Fruit fly (Drosophila melanogaster) whole organism, prepupa: ENCODE measurements around the gene CG33648.

Source experiments
- CG10631 ChIP-seq: fragments of 200-800 bp; sonication (Bioruptor generic); optimal IDR thresholded peaks from 2 replicates; lab custom pipeline; 2016; ENCODE audit warnings: missing biosample characterization, missing genetic modification characterization
- CG10669 ChIP-seq: fragments of 200-800 bp; sonication (Bioruptor generic); optimal IDR thresholded peaks from 3 replicates; lab custom pipeline; 2018; ENCODE audit warnings: missing biosample characterization, mild to moderate bottlenecking, missing genetic modification characterization, moderate library complexity
- CG11294 ChIP-seq: fragments of 200-800 bp; sonication (Bioruptor generic); IDR thresholded peaks from 2 replicates; pipeline ENCODE4 v1.3.6; 2022; ENCODE audit warnings: missing biosample characterization, missing genetic modification characterization
- CG11762 ChIP-seq: fragments of 200-800 bp; sonication (Bioruptor generic); optimal IDR thresholded peaks from 3 replicates; lab custom pipeline; 2016; ENCODE audit warnings: missing biosample characterization, missing genetic modification characterization; ENCODE audit not compliant: insufficient read depth
- CG11902 ChIP-seq: fragments of 200-800 bp; sonication (Bioruptor generic); optimal IDR thresholded peaks from 3 replicates; lab custom pipeline; 2016; ENCODE audit warnings: missing biosample characterization, missing genetic modification characterization
- CG3032 ChIP-seq: fragments of 200-800 bp; optimal IDR thresholded peaks from 2 replicates; lab custom pipeline; 2019; ENCODE audit warnings: missing biosample characterization, mild to moderate bottlenecking, missing genetic modification characterization, moderate library complexity
- CG32006 ChIP-seq: fragments of 200-800 bp; sonication (Bioruptor generic); optimal IDR thresholded peaks from 3 replicates; lab custom pipeline; 2017; ENCODE audit warnings: missing biosample characterization, mild to moderate bottlenecking, missing genetic modification characterization
- CG34406 ChIP-seq: fragments of 200-800 bp; sonication (Bioruptor generic); optimal IDR thresholded peaks from 3 replicates; lab custom pipeline; 2016; ENCODE audit warnings: missing biosample characterization, missing genetic modification characterization
- CG3919 ChIP-seq: fragments of 200-800 bp; sonication (Bioruptor generic); optimal IDR thresholded peaks from 3 replicates; lab custom pipeline; 2016; ENCODE audit warnings: missing biosample characterization, missing genetic modification characterization
- CG6163 ChIP-seq: fragments of 200-800 bp; sonication (Bioruptor generic); IDR thresholded peaks from 3 replicates; pipeline ENCODE4 v1.3.6; 2022; ENCODE audit warnings: missing biosample characterization, missing genetic modification characterization
- CG6808 ChIP-seq: fragments of 200-800 bp; sonication (Bioruptor generic); optimal IDR thresholded peaks from 3 replicates; lab custom pipeline; 2017; ENCODE audit warnings: missing biosample characterization, missing genetic modification characterization, mild to moderate bottlenecking, moderate library complexity, missing genetic modification reagents
- CG6854 ChIP-seq: fragments of 200-800 bp; sonication (Bioruptor generic); optimal IDR thresholded peaks from 2 replicates; lab custom pipeline; 2017; ENCODE audit warnings: missing biosample characterization, mild to moderate bottlenecking, missing genetic modification characterization
- CG7368 ChIP-seq: fragments of 200-800 bp; sonication (Bioruptor generic); optimal IDR thresholded peaks from 3 replicates; lab custom pipeline; 2016; ENCODE audit warnings: missing biosample characterization, missing genetic modification characterization
- CG8119 ChIP-seq: fragments of 200-800 bp; sonication (Bioruptor generic); IDR thresholded peaks from 3 replicates; pipeline ENCODE4 v1.3.6; 2022; ENCODE audit warnings: missing biosample characterization, missing genetic modification characterization
- CG8632 ChIP-seq: fragments of 200-800 bp; sonication (Bioruptor generic); optimal IDR thresholded peaks from 3 replicates; lab custom pipeline; 2016; ENCODE audit warnings: missing biosample characterization, missing genetic modification characterization
- CG9139 ChIP-seq: fragments of 200-800 bp; sonication (Bioruptor generic); optimal IDR thresholded peaks from 3 replicates; lab custom pipeline; 2017; ENCODE audit warnings: missing biosample characterization, mild to moderate bottlenecking, missing genetic modification characterization
- Eip75B ChIP-seq: fragments of 200-800 bp; sonication (Bioruptor generic); optimal IDR thresholded peaks from 3 replicates; lab custom pipeline; 2016; ENCODE audit warnings: missing biosample characterization, missing genetic modification characterization
- Eip78C ChIP-seq: fragments of 200-800 bp; sonication (Bioruptor generic); peaks from one replicate; lab custom pipeline; 2016; ENCODE audit warnings: missing biosample characterization, missing genetic modification characterization
- Eip93F ChIP-seq: fragments of 200-800 bp; sonication (Bioruptor generic); optimal IDR thresholded peaks from 2 replicates; lab custom pipeline; 2016; ENCODE audit warnings: missing biosample characterization, mild to moderate bottlenecking, missing genetic modification characterization
- Ets21C ChIP-seq: fragments of 200-800 bp; sonication (Bioruptor generic); optimal IDR thresholded peaks from 3 replicates; lab custom pipeline; 2016; ENCODE audit warnings: missing biosample characterization, missing genetic modification characterization
- Ets96B ChIP-seq: fragments of 200-800 bp; optimal IDR thresholded peaks from 2 replicates; lab custom pipeline; 2019; ENCODE audit warnings: missing biosample characterization, mild to moderate bottlenecking, missing genetic modification characterization, moderate library complexity
- Gug ChIP-seq: fragments of 200-800 bp; sonication (Bioruptor generic); IDR thresholded peaks from 2 replicates; pipeline ENCODE4 v1.3.6; 2022; ENCODE audit warnings: missing biosample characterization, missing genetic modification characterization
- Hr39 ChIP-seq: fragments of 200-800 bp; sonication (Bioruptor generic); optimal IDR thresholded peaks from 2 replicates; lab custom pipeline; 2016; ENCODE audit warnings: missing biosample characterization, missing genetic modification characterization
- Hr4 ChIP-seq: fragments of 200-800 bp; sonication (Bioruptor generic); optimal IDR thresholded peaks from 3 replicates; lab custom pipeline; 2016; ENCODE audit warnings: missing biosample characterization, missing genetic modification characterization
- Lpt ChIP-seq: fragments of 200-800 bp; sonication (Bioruptor generic); optimal IDR thresholded peaks from 3 replicates; lab custom pipeline; 2016; ENCODE audit warnings: missing biosample characterization, missing genetic modification characterization
- Met ChIP-seq: fragments of 200-800 bp; sonication (Bioruptor generic); optimal IDR thresholded peaks from 3 replicates; lab custom pipeline; 2016; ENCODE audit warnings: missing biosample characterization, missing genetic modification characterization
- Smox ChIP-seq: fragments of 200-800 bp; sonication (Bioruptor generic); optimal IDR thresholded peaks from 3 replicates; lab custom pipeline; 2016; ENCODE audit warnings: missing biosample characterization, missing genetic modification characterization
- Sox14 ChIP-seq: fragments of 200-800 bp; sonication (Bioruptor generic); optimal IDR thresholded peaks from 3 replicates; lab custom pipeline; 2016; ENCODE audit warnings: missing biosample characterization, missing genetic modification characterization
- Sox15 ChIP-seq: fragments of 200-800 bp; sonication (Bioruptor generic); optimal IDR thresholded peaks from 3 replicates; lab custom pipeline; 2016; ENCODE audit warnings: missing biosample characterization, missing genetic modification characterization
- achi ChIP-seq: fragments of 200-800 bp; sonication (Bioruptor generic); optimal IDR thresholded peaks from 3 replicates; lab custom pipeline; 2016; ENCODE audit warnings: missing biosample characterization, missing genetic modification characterization
- cyc ChIP-seq: fragments of 200-800 bp; sonication (Bioruptor generic); optimal IDR thresholded peaks from 3 replicates; lab custom pipeline; 2016; ENCODE audit warnings: missing biosample characterization, missing genetic modification characterization
- dsx ChIP-seq: fragments of 200-800 bp; optimal IDR thresholded peaks from 3 replicates; lab custom pipeline; 2019; ENCODE audit warnings: missing biosample characterization, mild to moderate bottlenecking, missing genetic modification characterization, moderate library complexity; ENCODE audit not compliant: poor library complexity, severe bottlenecking
- eg ChIP-seq: fragments of 200-800 bp; sonication (Bioruptor generic); IDR thresholded peaks from 3 replicates; pipeline ENCODE4 v1.3.6; 2022; ENCODE audit warnings: missing biosample characterization, missing genetic modification characterization
- fd59A ChIP-seq: fragments of 200-800 bp; sonication (Bioruptor generic); optimal IDR thresholded peaks from 2 replicates; lab custom pipeline; 2017; ENCODE audit warnings: missing biosample characterization, mild to moderate bottlenecking, missing genetic modification characterization, missing genetic modification reagents
- fkh ChIP-seq: fragments of 200-800 bp; sonication (Bioruptor generic); optimal IDR thresholded peaks from 3 replicates; lab custom pipeline; 2017; ENCODE audit warnings: missing biosample characterization, mild to moderate bottlenecking, missing genetic modification characterization, moderate library complexity
- lz ChIP-seq: fragments of 200-800 bp; sonication (Bioruptor generic); optimal IDR thresholded peaks from 3 replicates; lab custom pipeline; 2016; ENCODE audit warnings: missing biosample characterization, missing genetic modification characterization
- net ChIP-seq: fragments of 200-800 bp; sonication (Bioruptor generic); optimal IDR thresholded peaks from 3 replicates; lab custom pipeline; 2016; ENCODE audit warnings: missing biosample characterization, missing genetic modification characterization
- pdm3 ChIP-seq: fragments of 200-800 bp; sonication (Bioruptor generic); optimal IDR thresholded peaks from 3 replicates; lab custom pipeline; 2016; ENCODE audit warnings: missing biosample characterization, missing genetic modification characterization
- salr ChIP-seq, 2 experiments: fragments of 200-800 bp; sonication (Bioruptor generic); optimal IDR thresholded peaks; 3 replicates each; lab custom pipeline; 2016 to 2018; ENCODE audit warnings: missing biosample characterization in 2 of 2, missing genetic modification characterization in 2 of 2, mild to moderate bottlenecking in 1 of 2
- spab ChIP-seq: fragments of 200-800 bp; sonication (Bioruptor generic); optimal IDR thresholded peaks from 2 replicates; lab custom pipeline; 2017; ENCODE audit warnings: missing biosample characterization, mild to moderate bottlenecking, missing genetic modification characterization, missing genetic modification reagents
- ss ChIP-seq, 2 experiments: fragments of 200-800 bp; sonication (Bioruptor generic); optimal IDR thresholded peaks; 2 replicates in 1 of 2; 3 replicates in 1 of 2; lab custom pipeline; 2017 to 2018; ENCODE audit warnings: mild to moderate bottlenecking in 2 of 2, missing biosample characterization in 2 of 2, missing genetic modification characterization in 2 of 2, moderate library complexity in 1 of 2
- topi ChIP-seq: fragments of 200-800 bp; sonication (Bioruptor generic); optimal IDR thresholded peaks from 3 replicates; lab custom pipeline; 2016; ENCODE audit warnings: missing biosample characterization, missing genetic modification characterization
- vri ChIP-seq: fragments of 200-800 bp; sonication (Bioruptor generic); optimal IDR thresholded peaks from 3 replicates; lab custom pipeline; 2016; ENCODE audit warnings: missing biosample characterization, mild to moderate bottlenecking, missing genetic modification characterization

The CG33648 gene

DNA sequence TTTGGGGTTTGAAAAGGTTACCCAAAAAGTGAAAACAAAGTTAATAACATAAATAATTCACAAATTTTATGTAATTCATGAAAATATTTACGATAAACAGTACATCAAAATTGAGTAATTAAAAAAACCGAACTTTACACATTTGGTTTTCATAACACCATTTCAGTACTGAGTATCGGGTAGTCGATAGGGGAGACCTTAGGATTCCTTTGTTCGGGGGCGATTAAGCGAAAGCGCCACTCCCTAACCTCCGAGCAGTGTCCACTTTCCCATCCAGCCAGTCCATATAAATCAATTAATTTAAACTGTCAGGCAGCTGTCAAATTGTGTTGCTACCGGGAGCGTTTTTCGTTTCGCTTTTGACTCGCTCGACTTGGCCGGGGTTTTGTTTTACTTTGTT lies 38.2 kb downstream of the CG33648 start (continued):
- TF ChIP-seq Eip75B (GFP tag; lab: Kevin White, UChicago) (peak; percentile 27), topi (GFP tag; lab: Kevin White, UChicago) (peak; percentile 44), Sox14 (peak; percentile 58), net (GFP tag; lab: Kevin White, UChicago) (no peak), CG6163 (GFP tag; lab: Robert Waterston, UW) (0 out of 3 replicates have a peak, but pooled peaks have one; percentile 17)

DNA sequence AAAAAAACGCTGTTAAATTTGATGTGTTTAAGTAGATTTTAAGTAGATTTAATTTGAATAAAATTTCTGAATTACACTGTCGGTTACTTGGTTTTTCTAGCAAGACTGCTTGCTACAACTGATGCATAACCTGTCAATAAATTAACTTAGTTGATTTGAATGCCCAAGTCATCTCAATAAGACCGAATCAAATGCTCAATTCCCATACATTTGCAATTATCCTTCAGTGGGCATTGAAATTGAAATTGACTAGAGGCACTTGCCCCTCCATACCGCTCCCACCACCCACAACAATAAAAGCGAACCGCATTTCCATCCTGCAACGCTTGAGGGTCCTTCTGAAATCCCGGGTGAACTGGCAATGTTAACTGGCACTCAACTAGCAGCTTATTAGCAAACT lies 39.5 kb downstream of the CG33648 start, which contains the start of gene CG3473:
CG3473 (minus strand) TSS at position 101 of the 400 bp plus-strand sequence.
- no peak for TF ChIP-seq CG11902 (GFP tag; lab: Kevin White, UChicago)
- no peak for TF ChIP-seq ss (GFP tag; optimal IDR thresholded peaks at IDR 0.05; lab: Kevin White, UChicago)
- no peak for TF ChIP-seq lz (GFP tag; lab: Kevin White, UChicago)

DNA sequence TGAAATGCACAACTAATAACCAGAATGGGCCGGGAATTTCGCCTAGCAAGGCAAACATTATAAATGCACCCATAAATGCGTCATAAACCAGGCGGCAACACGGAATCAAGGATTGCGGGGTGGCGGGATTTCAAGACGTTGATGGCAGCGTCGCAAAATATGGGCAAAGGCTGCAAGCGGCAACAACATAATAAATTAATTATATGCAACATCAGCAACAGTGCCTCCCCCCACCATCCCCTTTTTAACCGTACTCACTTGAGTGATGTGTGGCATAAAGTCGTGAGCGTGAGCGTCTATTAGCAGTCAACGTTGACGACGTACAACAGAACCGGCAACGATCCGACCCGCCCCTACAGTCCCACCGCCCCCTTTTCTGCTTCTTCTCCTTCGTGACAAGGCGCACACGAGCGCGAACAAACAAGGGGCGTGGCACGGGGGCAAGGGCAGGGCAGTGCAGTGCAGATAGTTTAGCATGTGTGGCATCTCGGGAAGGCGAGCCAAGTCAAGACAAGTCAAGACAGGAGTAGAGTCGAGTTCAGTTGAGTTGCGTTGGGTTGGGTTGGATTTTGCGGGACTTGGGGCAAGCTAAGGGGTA lies 44.5 kb downstream of the CG33648 start:
- TF ChIP-seq eg (GFP tag; lab: Robert Waterston, UW) (0 out of 3 replicates have a peak, but pooled peaks have one; percentile 41), salr (GFP tag; optimal IDR thresholded peaks at IDR 0.05; lab: Kevin White, UChicago) (peak in 1 of 2 experiments; percentile 57), Gug (GFP tag; lab: Robert Waterston, UW) (peak; percentile 46), Lpt (GFP tag; lab: Kevin White, UChicago) (peak; percentile 29), CG8119 (GFP tag; lab: Robert Waterston, UW) (no peak), CG11902 (GFP tag; lab: Kevin White, UChicago) (no peak), dsx (peak; percentile 72), fd59A (GFP tag; lab: Kevin White, UChicago) (no peak), CG6808 (GFP tag; lab: Kevin White, UChicago) (peak; percentile 6), Eip78C (GFP tag; lab: Kevin White, UChicago) (peak; percentile 36), CG6854 (GFP tag; lab: Kevin White, UChicago) (peak; percentile 33), ss (GFP tag; optimal IDR thresholded peaks at IDR 0.05; lab: Kevin White, UChicago) (peak; percentile 35 to 96)

DNA sequence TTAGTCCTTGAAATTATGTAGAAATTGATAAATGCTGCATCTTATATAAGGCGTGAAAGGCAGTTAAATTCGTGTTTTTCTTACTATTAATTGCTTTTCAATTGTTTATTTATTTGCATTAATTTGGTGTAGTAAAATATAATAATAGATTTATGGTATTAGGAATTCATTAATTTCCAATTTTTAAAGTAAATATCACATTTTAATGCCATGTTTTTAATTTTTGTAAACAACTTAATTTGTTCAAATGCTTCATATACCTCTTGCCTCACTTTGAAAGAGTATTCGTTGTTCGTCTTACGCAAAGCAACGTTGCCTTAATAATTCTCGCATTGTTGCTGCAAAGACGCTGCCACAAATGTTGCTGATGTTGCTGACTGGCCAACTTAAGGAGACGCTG lies 45.2 kb downstream of the CG33648 start:
- TF ChIP-seq Eip93F (GFP tag; lab: Kevin White, UChicago): no peak
- no peak for TF ChIP-seq CG7368 (GFP tag; lab: Kevin White, UChicago)
- peak; percentile 20 for TF ChIP-seq lz (GFP tag; lab: Kevin White, UChicago)
- peak; percentile 4 for TF ChIP-seq topi (GFP tag; lab: Kevin White, UChicago)
- TF ChIP-seq CG3032 (tag; lab: Kevin White, UChicago): peak; percentile 57
- TF ChIP-seq CG10669 (GFP tag; lab: Kevin White, UChicago): peak; percentile 50
- no peak for TF ChIP-seq CG9139 (GFP tag; lab: Kevin White, UChicago)
- TF ChIP-seq Hr4: peak; percentile 14
- no peak for TF ChIP-seq Hr39
- TF ChIP-seq CG3919 (GFP tag; lab: Kevin White, UChicago): peak; percentile 14
- TF ChIP-seq achi: peak; percentile 40
- TF ChIP-seq CG11762: no peak
- peak; percentile 79 for TF ChIP-seq Eip78C (GFP tag; lab: Kevin White, UChicago)
- no peak for TF ChIP-seq CG6163 (GFP tag; lab: Robert Waterston, UW)
- no peak for TF ChIP-seq Smox (GFP tag; lab: Kevin White, UChicago)
- peak in 1 of 2 experiments; percentile 48 for TF ChIP-seq salr (GFP tag; optimal IDR thresholded peaks at IDR 0.05; lab: Kevin White, UChicago)
- TF ChIP-seq CG8119 (GFP tag; lab: Robert Waterston, UW): no peak
- no peak for TF ChIP-seq fkh (GFP tag; lab: Kevin White, UChicago)
- TF ChIP-seq Ets21C (GFP tag; lab: Kevin White, UChicago): no peak
- TF ChIP-seq CG10631: peak; percentile 55
- TF ChIP-seq vri: no peak
- TF ChIP-seq CG6854 (GFP tag; lab: Kevin White, UChicago): no peak
- TF ChIP-seq Met (GFP tag; lab: Kevin White, UChicago): peak; percentile 28
- no peak for TF ChIP-seq ss (GFP tag; optimal IDR thresholded peaks at IDR 0.05; lab: Kevin White, UChicago)
- TF ChIP-seq Ets96B (tag; lab: Kevin White, UChicago): peak; percentile 56
- peak; percentile 48 for TF ChIP-seq spab
- TF ChIP-seq Sox14: peak; percentile 32
- no peak for TF ChIP-seq Sox15 (GFP tag; lab: Kevin White, UChicago)
- no peak for TF ChIP-seq CG11902 (GFP tag; lab: Kevin White, UChicago)
- TF ChIP-seq CG32006: peak; percentile 33
- peak; percentile 36 for TF ChIP-seq pdm3 (GFP tag; lab: Kevin White, UChicago)
- TF ChIP-seq CG8632 (GFP tag; lab: Kevin White, UChicago): peak; percentile 10
- peak; percentile 26 for TF ChIP-seq CG34406 (GFP tag; lab: Kevin White, UChicago)
- TF ChIP-seq CG11294 (GFP tag; lab: Robert Waterston, UW): no peak
- no peak for TF ChIP-seq cyc
